Fruit fly (Drosophila melanogaster) whole organism, embryonic: Measurements from ENCODE around the gene CG31872.

Experiments used
- Abd-B ChIP-seq: fragments of 200-800 bp; sonication (Bioruptor generic); optimal IDR thresholded peaks from 2 replicates; lab custom pipeline; 2018; ENCODE audit warnings: missing biosample characterization, mild to moderate bottlenecking, missing genetic modification characterization, moderate library complexity
- CG10431 ChIP-seq: fragments of 200-800 bp; sonication (Bioruptor generic); optimal IDR thresholded peaks from 3 replicates; lab custom pipeline; 2018; ENCODE audit warnings: missing biosample characterization, mild to moderate bottlenecking, missing genetic modification characterization
- CG12155 ChIP-seq: fragments of 200-800 bp; sonication (Bioruptor generic); optimal IDR thresholded peaks from 3 replicates; lab custom pipeline; 2016; ENCODE audit warnings: missing biosample characterization, missing genetic modification characterization
- CG12299 ChIP-seq: fragments of 200-800 bp; sonication (Bioruptor generic); optimal IDR thresholded peaks from 2 replicates; lab custom pipeline; 2018; ENCODE audit warnings: missing biosample characterization, mild to moderate bottlenecking, missing genetic modification characterization
- CG12942 ChIP-seq: fragments of 200-800 bp; sonication (Bioruptor generic); optimal IDR thresholded peaks from 3 replicates; lab custom pipeline; 2016; ENCODE audit warnings: missing biosample characterization, missing genetic modification characterization
- CG13894 ChIP-seq: fragments of 200-800 bp; sonication (Bioruptor generic); optimal IDR thresholded peaks from 3 replicates; lab custom pipeline; 2018; ENCODE audit warnings: missing biosample characterization, mild to moderate bottlenecking, missing genetic modification characterization, moderate library complexity
- CG2678 ChIP-seq: fragments of 200-800 bp; sonication (Bioruptor generic); optimal IDR thresholded peaks from 3 replicates; lab custom pipeline; 2019; ENCODE audit warnings: missing biosample characterization, mild to moderate bottlenecking, missing genetic modification characterization, moderate library complexity
- CG3163 ChIP-seq: fragments of 200-800 bp; sonication (Bioruptor generic); optimal IDR thresholded peaks from 3 replicates; lab custom pipeline; 2016; ENCODE audit warnings: missing biosample characterization, missing genetic modification characterization
- CG34224 ChIP-seq: fragments of 200-800 bp; sonication (Bioruptor generic); IDR thresholded peaks from 3 replicates; pipeline ENCODE4 v1.3.6; 2022; ENCODE audit warnings: missing biosample characterization, missing genetic modification characterization; ENCODE audit not compliant: partially characterized antibody
- CG4424 ChIP-seq: fragments of 200-800 bp; sonication (Bioruptor generic); optimal IDR thresholded peaks from 3 replicates; lab custom pipeline; 2016; ENCODE audit warnings: missing biosample characterization, missing genetic modification characterization
- CG6813 ChIP-seq: fragments of 200-800 bp; sonication (Bioruptor generic); optimal IDR thresholded peaks from 2 replicates; lab custom pipeline; 2017; ENCODE audit warnings: missing biosample characterization, missing genetic modification characterization, mild to moderate bottlenecking, moderate library complexity, missing genetic modification reagents
- CG7271 ChIP-seq: fragments of 200-800 bp; sonication (Bioruptor generic); optimal IDR thresholded peaks from 2 replicates; lab custom pipeline; 2018; ENCODE audit warnings: missing biosample characterization, mild to moderate bottlenecking, missing genetic modification characterization, moderate library complexity
- CG7556 ChIP-seq: fragments of 200-800 bp; sonication (Bioruptor generic); optimal IDR thresholded peaks from 2 replicates; lab custom pipeline; 2017; ENCODE audit warnings: missing biosample characterization, mild to moderate bottlenecking, missing genetic modification characterization
- CG7786 ChIP-seq: fragments of 200-800 bp; sonication (Bioruptor generic); optimal IDR thresholded peaks from 2 replicates; lab custom pipeline; 2016; ENCODE audit warnings: missing biosample characterization, missing genetic modification characterization
- CG7928 ChIP-seq: fragments of 200-800 bp; sonication (Bioruptor generic); optimal IDR thresholded peaks from 2 replicates; lab custom pipeline; 2017; ENCODE audit warnings: missing biosample characterization, mild to moderate bottlenecking, missing genetic modification characterization
- CG8290 ChIP-seq, 3 experiments: fragments of 200-800 bp; sonication (Bioruptor generic); optimal IDR thresholded peaks; 2 replicates each; lab custom pipeline; 2016 to 2019; ENCODE audit warnings: missing biosample characterization in 3 of 3, missing genetic modification characterization in 3 of 3, mild to moderate bottlenecking in 2 of 3, moderate library complexity in 1 of 3
- CTCF ChIP-seq: fragments of 200-800 bp; sonication (Bioruptor generic); optimal IDR thresholded peaks from 2 replicates; lab custom pipeline; 2017; ENCODE audit warnings: missing biosample characterization, mild to moderate bottlenecking, missing genetic modification characterization, moderate library complexity
- CkIIα-i1 ChIP-seq: fragments of 200-800 bp; sonication (Bioruptor generic); IDR thresholded peaks from 2 replicates; pipeline ENCODE4 v1.3.6; 2022; ENCODE audit warnings: missing biosample characterization, missing genetic modification characterization
- Doc3 ChIP-seq: fragments of 200-800 bp; sonication (Bioruptor generic); IDR thresholded peaks from 3 replicates; pipeline ENCODE4 v1.3.6; 2022; ENCODE audit warnings: missing biosample characterization, missing genetic modification characterization; ENCODE audit not compliant: partially characterized antibody
- ERR ChIP-seq: fragments of 200-800 bp; sonication (Bioruptor generic); optimal IDR thresholded peaks from 2 replicates; lab custom pipeline; 2016; ENCODE audit warnings: missing biosample characterization, missing genetic modification characterization
- Gsc ChIP-seq: fragments of 200-800 bp; sonication (Bioruptor generic); IDR thresholded peaks from 2 replicates; pipeline ENCODE4 v1.3.6; 2022; ENCODE audit warnings: missing biosample characterization, missing genetic modification characterization
- HLH4C ChIP-seq: fragments of 200-800 bp; sonication (Bioruptor generic); IDR thresholded peaks from 3 replicates; pipeline ENCODE4 v1.3.6; 2022; ENCODE audit warnings: missing biosample characterization, missing genetic modification characterization; ENCODE audit not compliant: partially characterized antibody
- HLH54F ChIP-seq: fragments of 200-800 bp; sonication (Bioruptor generic); optimal IDR thresholded peaks from 3 replicates; lab custom pipeline; 2016; ENCODE audit warnings: missing biosample characterization, missing genetic modification characterization
- Med ChIP-seq: fragments of 200-800 bp; sonication (Bioruptor generic); peaks from one replicate; lab custom pipeline; 2016; ENCODE audit warnings: missing biosample characterization, missing genetic modification characterization, mild to moderate bottlenecking, inconsistent platforms, moderate library complexity
- Sry-β ChIP-seq: fragments of 200-800 bp; sonication (Bioruptor generic); optimal IDR thresholded peaks from 2 replicates; lab custom pipeline; 2018; ENCODE audit warnings: missing biosample characterization, mild to moderate bottlenecking, missing genetic modification characterization, moderate library complexity
- br ChIP-seq: fragments of >200 bp; optimal IDR thresholded peaks from 2 replicates; lab custom pipeline; 2017
- chinmo ChIP-seq: fragments of 200-800 bp; sonication (Bioruptor generic); IDR thresholded peaks from 4 replicates; pipeline ENCODE4 v1.3.6; 2022; ENCODE audit warnings: missing biosample characterization, missing genetic modification characterization; ENCODE audit not compliant: partially characterized antibody
- dan ChIP-seq: fragments of 200-800 bp; sonication (Bioruptor generic); IDR thresholded peaks from 2 replicates; pipeline ENCODE4 v1.3.6; 2022; ENCODE audit warnings: missing biosample characterization, missing genetic modification characterization
- dpn ChIP-seq, 2 experiments: fragments of 200-800 bp; sonication (Bioruptor generic); optimal IDR thresholded peaks; 3 replicates each; lab custom pipeline; 2016; ENCODE audit warnings: missing biosample characterization in 2 of 2, missing genetic modification characterization in 2 of 2
- emc ChIP-seq: fragments of 200-800 bp; sonication (Bioruptor generic); optimal IDR thresholded peaks from 2 replicates; lab custom pipeline; 2016; ENCODE audit warnings: missing biosample characterization, missing genetic modification characterization
- fd96Cb ChIP-seq: fragments of 200-800 bp; sonication (Bioruptor generic); optimal IDR thresholded peaks from 2 replicates; lab custom pipeline; 2018; ENCODE audit warnings: missing biosample characterization, mild to moderate bottlenecking, missing genetic modification characterization, moderate library complexity
- gem ChIP-seq: fragments of 200-800 bp; sonication (Bioruptor generic); optimal IDR thresholded peaks from 2 replicates; lab custom pipeline; 2019; ENCODE audit warnings: missing biosample characterization, mild to moderate bottlenecking, missing genetic modification characterization, moderate library complexity
- grn ChIP-seq: fragments of 200-800 bp; sonication (Bioruptor generic); optimal IDR thresholded peaks from 3 replicates; lab custom pipeline; 2017; ENCODE audit warnings: missing biosample characterization, missing genetic modification characterization
- h ChIP-seq: fragments of >200 bp; optimal IDR thresholded peaks from 2 replicates; lab custom pipeline; 2017
- ken ChIP-seq: fragments of 200-800 bp; sonication (Bioruptor generic); IDR thresholded peaks from 3 replicates; pipeline ENCODE4 v1.3.6; 2022; ENCODE audit warnings: missing biosample characterization, missing genetic modification characterization
- lilli ChIP-seq: fragments of 200-800 bp; sonication (Bioruptor generic); optimal IDR thresholded peaks from 3 replicates; lab custom pipeline; 2016; ENCODE audit warnings: missing biosample characterization, missing genetic modification characterization
- lmd ChIP-seq: fragments of 200-800 bp; sonication (Bioruptor generic); IDR thresholded peaks from 2 replicates; pipeline ENCODE4 v1.3.6; 2022; ENCODE audit warnings: missing biosample characterization, missing genetic modification characterization
- lola ChIP-seq, 3 experiments: fragments of >200 bp in 2 of 3; fragments of 200-800 bp in 1 of 3; sonication (Bioruptor generic) in 1 of 3; optimal IDR thresholded peaks; 2 replicates each; lab custom pipeline; 2017 to 2019; ENCODE audit warnings: missing biosample characterization in 3 of 3, missing genetic modification characterization in 3 of 3, mild to moderate bottlenecking in 1 of 3, moderate library complexity in 1 of 3
- maf-S ChIP-seq: fragments of 200-800 bp; sonication (Bioruptor generic); optimal IDR thresholded peaks from 2 replicates; lab custom pipeline; 2016; ENCODE audit warnings: missing biosample characterization, missing genetic modification characterization
- otp ChIP-seq: fragments of 200-800 bp; sonication (Bioruptor generic); IDR thresholded peaks from 3 replicates; pipeline ENCODE4, ENCODE4 v1.3.6; 2022; ENCODE audit warnings: missing biosample characterization, missing genetic modification characterization
- p53 ChIP-seq: fragments of 200-800 bp; sonication (Bioruptor generic); optimal IDR thresholded peaks from 2 replicates; lab custom pipeline; 2016; ENCODE audit warnings: missing biosample characterization, missing genetic modification characterization
- pho ChIP-seq: fragments of 200-800 bp; sonication (Bioruptor generic); optimal IDR thresholded peaks from 2 replicates; lab custom pipeline; 2016; ENCODE audit warnings: missing biosample characterization, missing genetic modification characterization
- pita ChIP-seq: fragments of 200-800 bp; sonication (Bioruptor generic); optimal IDR thresholded peaks from 2 replicates; lab custom pipeline; 2017; ENCODE audit warnings: missing biosample characterization, mild to moderate bottlenecking, missing genetic modification characterization
- prd ChIP-seq, 3 experiments: fragments of >200 bp in 2 of 3; fragments of 200-800 bp in 1 of 3; sonication (Bioruptor generic) in 1 of 3; optimal IDR thresholded peaks in 2 of 3; IDR thresholded peaks in 1 of 3; 2 replicates in 2 of 3; 3 replicates in 1 of 3; pipeline versions ENCODE4 v1.3.6 to Lab custom; 2017 to 2022; ENCODE audit warnings: missing biosample characterization in 1 of 3, missing genetic modification characterization in 1 of 3
- run ChIP-seq: fragments of 200-800 bp; sonication (Bioruptor generic); optimal IDR thresholded peaks from 3 replicates; lab custom pipeline; 2018; ENCODE audit warnings: missing biosample characterization, mild to moderate bottlenecking, missing genetic modification characterization
- sens ChIP-seq: fragments of 200-800 bp; sonication (Bioruptor generic); peaks from one replicate; lab custom pipeline; 2016; ENCODE audit warnings: missing biosample characterization, missing genetic modification characterization
- sisA ChIP-seq: fragments of 200-800 bp; sonication (Bioruptor generic); IDR thresholded peaks from 2 replicates; pipeline ENCODE4 v1.3.6; 2022; ENCODE audit warnings: missing biosample characterization, missing genetic modification characterization
- vvl ChIP-seq: fragments of 200-800 bp; sonication (Bioruptor generic); IDR thresholded peaks from 2 replicates; pipeline ENCODE4 v1.3.6; 2022; ENCODE audit warnings: missing biosample characterization, missing genetic modification characterization

The CG31872 gene

DNA sequence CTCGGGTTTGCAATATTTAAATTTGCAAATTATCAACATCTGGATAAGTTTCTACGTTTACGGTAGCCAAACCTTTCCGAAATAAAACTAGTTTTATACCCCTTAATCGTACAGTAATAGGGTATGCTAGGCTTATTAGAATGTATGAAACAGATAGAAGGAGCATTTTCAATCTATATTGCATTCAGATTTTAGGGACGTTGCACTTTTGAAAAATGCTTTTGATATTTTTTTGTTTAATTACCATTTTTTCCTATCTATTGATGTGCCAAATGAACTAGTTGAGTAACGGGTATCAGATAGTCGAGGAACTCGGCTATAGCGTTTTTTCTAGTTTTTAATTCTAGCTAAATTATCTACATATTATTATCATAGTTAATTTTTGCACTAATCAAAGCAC, 43.2 kb downstream of the CG31872 start (continued):
- TF ChIP-seq CG13894 (no peak), Gsc (GFP tag; lab: Robert Waterston, UW) (no peak), CG7556 (no peak), Sry-β (GFP tag; lab: Kevin White, UChicago) (no peak), CG7786 (peak; percentile 10), CG10431 (GFP tag; lab: Kevin White, UChicago) (no peak)
- TF ChIP-seq, all 482 proteins: peak for 32

dm6 chr2L:10684309-10684708, 44.6 kb downstream of the CG31872 start, which contains the start of gene CG7299:
Gene CG7299, minus strand, starts transcription at chr2L:10684409.
- TF ChIP-seq CG13894, result peak; percentile 74
- no peak for TF ChIP-seq CG7928 (GFP tag; lab: Kevin White, UChicago)
- no peak for TF ChIP-seq run (tag; lab: Kevin White, UChicago)
- peak; percentile 37 for TF ChIP-seq grn
- TF ChIP-seq sens, result peak; percentile 35
- 0 out of 4 replicates have a peak, but pooled peaks have one; percentile 30 for TF ChIP-seq chinmo (GFP tag; lab: Robert Waterston, UW)
- peak; percentile 39; the same call in 1 of the 2 replicates for TF ChIP-seq vvl
- TF ChIP-seq, all 482 proteins: peak for 5

- TF ChIP-seq CG2678 (tag; lab: Kevin White, UChicago), result peak; percentile 19
- no peak for TF ChIP-seq CG12942 (GFP tag; lab: Kevin White, UChicago)
- TF ChIP-seq CG7271, result no peak
- no peak for TF ChIP-seq h
- no peak for TF ChIP-seq otp (GFP tag; lab: Robert Waterston, UW)
- TF ChIP-seq lmd (GFP tag; lab: Robert Waterston, UW), result peak; percentile 14; the same call in 1 of the 2 replicates
- no peak for TF ChIP-seq CG12299 (tag; lab: Kevin White, UChicago)
- TF ChIP-seq pho (GFP tag; lab: Kevin White, UChicago), result peak; percentile 17
- TF ChIP-seq Med (GFP tag; lab: Kevin White, UChicago), result peak; percentile 62
- no peak for TF ChIP-seq HLH54F (GFP tag; lab: Kevin White, UChicago)
- TF ChIP-seq CkIIα-i1 (GFP tag; lab: Robert Waterston, UW), result no peak
- no peak for TF ChIP-seq prd (optimal IDR thresholded peaks at IDR 0.05; lab: Kevin White, UChicago)
- 0 out of 3 replicates have a peak, but pooled peaks have one; percentile 13 for TF ChIP-seq prd (GFP tag; IDR thresholded peaks at IDR 0.05; lab: Robert Waterston, UW)
- TF ChIP-seq lola (GFP tag; optimal IDR thresholded peaks at IDR 0.05; lab: Kevin White, UChicago), result no peak
- no peak for TF ChIP-seq dan (GFP tag; lab: Robert Waterston, UW)
- peak; percentile 33 for TF ChIP-seq Abd-B (GFP tag; lab: Kevin White, UChicago)
- no peak for TF ChIP-seq Doc3 (GFP tag; lab: Robert Waterston, UW)
- TF ChIP-seq gem (tag; lab: Kevin White, UChicago), result peak; percentile 30
- TF ChIP-seq pita (GFP tag; lab: Kevin White, UChicago), result no peak
- no peak for TF ChIP-seq CG34224 (GFP tag; lab: Robert Waterston, UW)
- TF ChIP-seq emc (GFP tag; lab: Kevin White, UChicago), result no peak
- no peak for TF ChIP-seq CG6813 (GFP tag; lab: Kevin White, UChicago)
- TF ChIP-seq ERR (GFP tag; lab: Kevin White, UChicago), result no peak
- no peak for TF ChIP-seq HLH4C (GFP tag; lab: Robert Waterston, UW)
- TF ChIP-seq CTCF (GFP tag; lab: Kevin White, UChicago), result no peak
- TF ChIP-seq sens, result peak; percentile 65
- no peak for TF ChIP-seq br (lab: Kevin White, UChicago)
- TF ChIP-seq CG13894, result peak; percentile 74
- no peak for TF ChIP-seq dpn (GFP tag; optimal IDR thresholded peaks at IDR 0.05; lab: Kevin White, UChicago)
- TF ChIP-seq CG8290 (GFP tag; optimal IDR thresholded peaks at IDR 0.05; lab: Kevin White, UChicago), result peak; percentile 13
- peak in 1 of 2 experiments; percentile 16 for TF ChIP-seq CG8290 (tag; optimal IDR thresholded peaks at IDR 0.05; lab: Kevin White, UChicago)
- peak; percentile 4 for TF ChIP-seq fd96Cb (tag; lab: Kevin White, UChicago)
- TF ChIP-seq p53 (GFP tag; lab: Kevin White, UChicago), result no peak
- TF ChIP-seq lilli (GFP tag; lab: Kevin White, UChicago), result peak; percentile 4
- TF ChIP-seq maf-S (GFP tag; lab: Kevin White, UChicago), result no peak
- TF ChIP-seq CG4424 (GFP tag; lab: Kevin White, UChicago), result peak; percentile 10
- no peak for TF ChIP-seq CG3163 (GFP tag; lab: Kevin White, UChicago)
- TF ChIP-seq CG12155 (GFP tag; lab: Kevin White, UChicago), result no peak
- TF ChIP-seq sisA, result peak; percentile 26; the same call in 1 of the 2 replicates
- no peak for TF ChIP-seq ken (GFP tag; lab: Robert Waterston, UW)
These were observed 45.9 kb downstream of the CG31872 start for dm6 chr2L:10685666-10686065.
